Fruit fly (Drosophila melanogaster): ENCODE measurements around the gene CG14229.

DNA sequence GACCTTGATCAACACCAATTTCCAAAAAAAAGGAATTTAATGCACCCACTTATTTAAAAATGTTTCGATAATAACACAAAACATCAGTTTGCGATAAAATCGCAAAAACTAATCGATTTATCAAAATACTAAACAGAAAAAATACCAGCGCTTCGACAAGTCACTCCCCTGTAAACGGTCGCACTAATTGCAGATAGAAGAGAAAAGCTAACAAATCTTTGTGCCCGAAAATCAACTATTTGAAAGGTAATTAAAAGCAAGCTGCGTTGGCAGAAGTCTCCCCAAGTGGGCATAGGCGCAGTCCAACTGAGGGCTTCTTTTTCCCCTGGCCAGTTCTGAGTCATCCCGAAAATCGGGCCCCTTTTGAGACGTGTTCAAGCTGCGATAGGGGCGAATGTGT is 35.8 kb upstream of the CG14229 start, which contains the start of gene AP-1-2beta:
- TF ChIP-seq CG15336 (GFP tag; IDR thresholded peaks at IDR 0.05), result no peak
- no peak for TF ChIP-seq Sox14 (GFP tag; optimal IDR thresholded peaks at IDR 0.05)
- no peak for TF ChIP-seq CG10669 (GFP tag; optimal IDR thresholded peaks at IDR 0.05)
- no peak for TF ChIP-seq CG4318 (GFP tag; optimal IDR thresholded peaks at IDR 0.05)
- no peak for TF ChIP-seq Ets96B (tag; optimal IDR thresholded peaks at IDR 0.05)
- TF ChIP-seq topi (GFP tag; optimal IDR thresholded peaks at IDR 0.05), result no peak
- TF ChIP-seq fkh (GFP tag; optimal IDR thresholded peaks at IDR 0.05), result no peak
- TF ChIP-seq Eip75B (GFP tag; optimal IDR thresholded peaks at IDR 0.05), result no peak
- TF ChIP-seq pdm3 (GFP tag; optimal IDR thresholded peaks at IDR 0.05), result no peak
